Fruit fly (Drosophila melanogaster) whole organism, pupa: ENCODE measurements around the gene unc80.

ENCODE experiments used
- CG10348 ChIP-seq: fragments of 200-800 bp; sonication (Bioruptor generic); IDR thresholded peaks from 2 replicates; pipeline ENCODE4 v1.3.6; 2022; ENCODE audit warnings: missing biosample characterization, missing genetic modification characterization
- CG12605 ChIP-seq: fragments of 200-800 bp; sonication (Bioruptor generic); IDR thresholded peaks from 2 replicates; pipeline ENCODE4 v1.3.6; 2022; ENCODE audit warnings: missing biosample characterization, missing genetic modification characterization
- CG13204 ChIP-seq: fragments of 200-800 bp; sonication (Bioruptor generic); optimal IDR thresholded peaks from 2 replicates; lab custom pipeline; 2018; ENCODE audit warnings: missing biosample characterization, mild to moderate bottlenecking, missing genetic modification characterization, moderate library complexity
- CG14655 ChIP-seq: fragments of 200-800 bp; sonication (Bioruptor generic); optimal IDR thresholded peaks from 3 replicates; lab custom pipeline; 2017; ENCODE audit warnings: mild to moderate bottlenecking, missing biosample characterization, missing genetic modification reagents, missing genetic modification characterization
- CG15710 ChIP-seq: fragments of 200-800 bp; sonication (Bioruptor generic); optimal IDR thresholded peaks from 2 replicates; lab custom pipeline; 2018; ENCODE audit warnings: missing biosample characterization, mild to moderate bottlenecking, missing genetic modification characterization, moderate library complexity
- CG17806 ChIP-seq: fragments of 200-800 bp; sonication (Bioruptor generic); optimal IDR thresholded peaks from 2 replicates; lab custom pipeline; 2018; ENCODE audit warnings: missing biosample characterization, mild to moderate bottlenecking, missing genetic modification characterization, moderate library complexity
- CG32121 ChIP-seq: fragments of 200-800 bp; sonication (Bioruptor generic); IDR thresholded peaks from 2 replicates; pipeline ENCODE4 v1.3.6; 2022; ENCODE audit warnings: missing biosample characterization, missing genetic modification characterization
- CG34367 ChIP-seq: fragments of 200-800 bp; sonication (Bioruptor generic); optimal IDR thresholded peaks from 2 replicates; lab custom pipeline; 2018; ENCODE audit warnings: missing biosample characterization, mild to moderate bottlenecking, missing genetic modification characterization
- CG4496 ChIP-seq: fragments of 200-800 bp; sonication (Bioruptor generic); IDR thresholded peaks from 3 replicates; pipeline ENCODE4 v1.3.6; 2022; ENCODE audit warnings: missing biosample characterization, missing genetic modification characterization
- CG8159 ChIP-seq: fragments of 200-800 bp; sonication (Bioruptor generic); optimal IDR thresholded peaks from 3 replicates; lab custom pipeline; 2018; ENCODE audit warnings: missing biosample characterization, mild to moderate bottlenecking, missing genetic modification characterization, moderate library complexity
- CG8301 ChIP-seq: fragments of 200-800 bp; sonication (Bioruptor generic); optimal IDR thresholded peaks from 2 replicates; lab custom pipeline; 2018; ENCODE audit warnings: missing biosample characterization, mild to moderate bottlenecking, missing genetic modification characterization
- CG9948 ChIP-seq: fragments of 200-800 bp; sonication (Bioruptor generic); optimal IDR thresholded peaks from 2 replicates; lab custom pipeline; 2018; ENCODE audit warnings: missing biosample characterization, mild to moderate bottlenecking, missing genetic modification characterization, moderate library complexity
- D1 ChIP-seq: fragments of 200-800 bp; sonication (Bioruptor generic); optimal IDR thresholded peaks from 2 replicates; lab custom pipeline; 2018; ENCODE audit warnings: missing biosample characterization, mild to moderate bottlenecking, missing genetic modification characterization, moderate library complexity
- EcR ChIP-seq: fragments of 200-800 bp; sonication (Bioruptor generic); optimal IDR thresholded peaks from 3 replicates; lab custom pipeline; 2019; ENCODE audit warnings: missing biosample characterization, missing genetic modification characterization, mild to moderate bottlenecking, moderate library complexity, missing genetic modification reagents
- Ets98B ChIP-seq: fragments of 200-800 bp; sonication (Bioruptor generic); IDR thresholded peaks from 2 replicates; pipeline ENCODE4 v1.3.6; 2022; ENCODE audit warnings: missing biosample characterization, missing genetic modification characterization
- Pif1A ChIP-seq: fragments of 200-800 bp; sonication (Bioruptor generic); optimal IDR thresholded peaks from 3 replicates; lab custom pipeline; 2016; ENCODE audit warnings: missing biosample characterization, missing genetic modification characterization
- Pif1B ChIP-seq: fragments of 200-800 bp; sonication (Bioruptor generic); optimal IDR thresholded peaks from 3 replicates; lab custom pipeline; 2016; ENCODE audit warnings: missing biosample characterization, missing genetic modification characterization
- Snoo ChIP-seq: fragments of 200-800 bp; sonication (Bioruptor generic); optimal IDR thresholded peaks from 3 replicates; lab custom pipeline; 2017; ENCODE audit warnings: missing biosample characterization, mild to moderate bottlenecking, missing genetic modification characterization, inconsistent platforms
- fd96Ca ChIP-seq: fragments of 200-800 bp; sonication (Bioruptor generic); IDR thresholded peaks from 3 replicates; pipeline ENCODE4 v1.3.6; 2022; ENCODE audit warnings: missing biosample characterization, missing genetic modification characterization
- gl ChIP-seq: fragments of 200-800 bp; sonication (Bioruptor generic); optimal IDR thresholded peaks from 2 replicates; lab custom pipeline; 2018; ENCODE audit warnings: missing biosample characterization, mild to moderate bottlenecking, missing genetic modification characterization
- rn ChIP-seq: fragments of 200-800 bp; sonication (Bioruptor generic); IDR thresholded peaks from 2 replicates; pipeline ENCODE4 v1.3.6; 2022; ENCODE audit warnings: missing biosample characterization, missing genetic modification characterization

unc80 gene

dm6 chr3R:27661971-27662489 is at the start of gene unc80:
TSS of gene unc80 (plus strand) at chr3R:27662439.
- TF ChIP-seq gl (tag; lab: Kevin White, UChicago) (no peak), Pif1A (GFP tag; lab: Kevin White, UChicago) (no peak), CG10348 (GFP tag; lab: Robert Waterston, UW) (no peak), Ets98B (no peak), Snoo (tag; lab: Kevin White, UChicago) (no peak), fd96Ca (GFP tag; lab: Robert Waterston, UW) (no peak), CG17806 (tag; lab: Kevin White, UChicago) (no peak), CG8159 (tag; lab: Kevin White, UChicago) (no peak), CG12605 (GFP tag; lab: Robert Waterston, UW) (no peak), D1 (tag; lab: Kevin White, UChicago) (no peak), CG13204 (no peak), Pif1B (GFP tag; lab: Kevin White, UChicago) (no peak), CG34367 (tag; lab: Kevin White, UChicago) (no peak)

dm6 chr3R:27613814-27614213 is 48.4 kb upstream of the unc80 start:
- TF ChIP-seq Pif1B (GFP tag; lab: Kevin White, UChicago), result no peak
- TF ChIP-seq CG17806 (tag; lab: Kevin White, UChicago), result peak; percentile 8
- TF ChIP-seq CG8159 (tag; lab: Kevin White, UChicago), result peak; percentile 48
- TF ChIP-seq, all 21 proteins: peak for 2

- TF ChIP-seq Pif1A (GFP tag; lab: Kevin White, UChicago) (no peak), rn (GFP tag; lab: Robert Waterston, UW) (no peak), Snoo (tag; lab: Kevin White, UChicago) (no peak), CG14655 (GFP tag; lab: Kevin White, UChicago) (no peak), CG32121 (no peak), CG8159 (tag; lab: Kevin White, UChicago) (no peak), CG4496 (no peak), CG9948 (no peak), fd96Ca (GFP tag; lab: Robert Waterston, UW) (no peak), D1 (tag; lab: Kevin White, UChicago) (no peak), EcR (GFP tag; lab: Kevin White, UChicago) (no peak), Pif1B (GFP tag; lab: Kevin White, UChicago) (no peak), gl (tag; lab: Kevin White, UChicago) (no peak), CG34367 (tag; lab: Kevin White, UChicago) (no peak), CG13204 (no peak)
Measured at dm6 chr3R:27616493-27616892, 45.7 kb upstream of the unc80 start.

- TF ChIP-seq CG15710, result peak; percentile 31
- no peak for TF ChIP-seq CG34367 (tag; lab: Kevin White, UChicago)
- TF ChIP-seq CG14655 (GFP tag; lab: Kevin White, UChicago), result peak; percentile 4
- TF ChIP-seq CG8159 (tag; lab: Kevin White, UChicago), result peak; percentile 42
Measured at dm6 chr3R:27621861-27622260, 40.4 kb upstream of the unc80 start.

- TF ChIP-seq CG4496 (no peak), CG13204 (no peak), CG14655 (GFP tag; lab: Kevin White, UChicago) (no peak), CG8301 (tag; lab: Kevin White, UChicago) (no peak), Pif1B (GFP tag; lab: Kevin White, UChicago) (no peak), CG34367 (tag; lab: Kevin White, UChicago) (no peak), fd96Ca (GFP tag; lab: Robert Waterston, UW) (no peak), CG8159 (tag; lab: Kevin White, UChicago) (no peak), Pif1A (GFP tag; lab: Kevin White, UChicago) (no peak), Snoo (tag; lab: Kevin White, UChicago) (no peak), CG15710 (no peak), CG12605 (GFP tag; lab: Robert Waterston, UW) (no peak), EcR (GFP tag; lab: Kevin White, UChicago) (no peak), CG9948 (no peak), gl (tag; lab: Kevin White, UChicago) (no peak), CG10348 (GFP tag; lab: Robert Waterston, UW) (no peak), CG17806 (tag; lab: Kevin White, UChicago) (no peak), D1 (tag; lab: Kevin White, UChicago) (no peak), CG32121 (no peak)
Measured at dm6 chr3R:27622993-27623392, 39.2 kb upstream of the unc80 start.

- no peak for TF ChIP-seq rn (GFP tag; lab: Robert Waterston, UW)
Measured at dm6 chr3R:27625911-27626310, 36.3 kb upstream of the unc80 start, which contains the start of gene CG5612. TSS of gene CG5612 (minus strand) at chr3R:27626011.

- no peak for TF ChIP-seq EcR (GFP tag; lab: Kevin White, UChicago)
- TF ChIP-seq CG14655 (GFP tag; lab: Kevin White, UChicago), result peak; percentile 100
- peak; percentile 100 for TF ChIP-seq Ets98B
- peak; percentile 99 for TF ChIP-seq Pif1B (GFP tag; lab: Kevin White, UChicago)
- TF ChIP-seq Pif1A (GFP tag; lab: Kevin White, UChicago), result peak; percentile 99
- TF ChIP-seq D1 (tag; lab: Kevin White, UChicago), result peak; percentile 99
- peak; percentile 100 for TF ChIP-seq CG17806 (tag; lab: Kevin White, UChicago)
- peak; percentile 100 for TF ChIP-seq rn (GFP tag; lab: Robert Waterston, UW)
- TF ChIP-seq CG9948, result peak; percentile 100
- TF ChIP-seq Snoo (tag; lab: Kevin White, UChicago), result peak; percentile 99
- TF ChIP-seq CG32121, result peak; percentile 100
- peak; percentile 100 for TF ChIP-seq CG4496
- peak; percentile 97 for TF ChIP-seq CG13204
- peak; percentile 100 for TF ChIP-seq CG8301 (tag; lab: Kevin White, UChicago)
- TF ChIP-seq gl (tag; lab: Kevin White, UChicago), result peak; percentile 98
- peak; percentile 99 for TF ChIP-seq fd96Ca (GFP tag; lab: Robert Waterston, UW)
- peak; percentile 100 for TF ChIP-seq CG12605 (GFP tag; lab: Robert Waterston, UW)
- TF ChIP-seq CG10348 (GFP tag; lab: Robert Waterston, UW), result peak; percentile 99
- peak; percentile 100 for TF ChIP-seq CG15710
- TF ChIP-seq CG34367 (tag; lab: Kevin White, UChicago), result peak; percentile 99
- TF ChIP-seq CG8159 (tag; lab: Kevin White, UChicago), result peak; percentile 100
- TF ChIP-seq, all 21 proteins: peak for 20
Measured at dm6 chr3R:27636010-27636584, 26.1 kb upstream of the unc80 start, which contains the start of the genes CG5611 and Mtl. TSS of gene CG5611 (minus strand) at chr3R:27636060. TSS of gene Mtl (plus strand) at chr3R:27636412.
